Fruit fly (Drosophila melanogaster) Kc167 (cell line): ENCODE data around the gene Cp16.

ENCODE experiments used
- Myc ChIP-seq: fragments of >200 bp; optimal IDR thresholded peaks from 2 replicates; lab custom pipeline; 2017; ENCODE audit warnings: missing external identifiers
- Sin3A ChIP-seq: fragments of >200 bp; optimal IDR thresholded peaks from 2 replicates; lab custom pipeline; 2018; ENCODE audit warnings: missing external identifiers
- psq ChIP-seq: fragments of >200 bp; optimal IDR thresholded peaks from 2 replicates; lab custom pipeline; 2017; ENCODE audit warnings: missing external identifiers

DNA sequence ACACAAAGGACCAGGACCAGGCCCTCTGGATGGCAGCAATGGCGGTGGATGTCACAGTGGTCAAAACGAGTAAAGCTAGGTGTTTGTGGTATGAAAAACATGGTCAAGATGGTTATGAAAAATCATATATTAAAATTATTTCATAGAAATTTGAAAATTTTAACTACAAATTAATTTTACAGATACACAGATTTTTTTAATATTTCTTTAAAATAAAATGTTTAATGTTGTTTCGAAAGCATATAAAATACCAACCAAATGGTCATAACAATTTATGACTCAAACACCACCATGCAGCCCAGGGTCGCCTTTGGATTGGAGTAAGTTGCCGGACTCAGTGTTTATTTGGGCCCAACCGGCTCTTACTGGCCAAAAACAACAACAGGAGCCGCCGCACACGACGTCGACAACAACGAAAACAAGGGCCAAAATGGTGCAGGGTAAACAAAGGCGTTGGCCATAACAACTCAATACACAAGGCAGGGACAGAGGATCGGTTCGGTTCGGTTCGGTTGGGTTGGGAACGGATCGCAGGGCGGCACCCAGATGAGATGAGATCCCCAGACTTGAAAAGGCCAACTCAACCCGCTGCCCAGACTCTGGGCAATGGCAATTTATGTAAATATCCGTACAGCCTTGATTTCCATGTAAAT lies 29.9 kb upstream of the Cp16 start:
- TF ChIP-seq Myc (no peak), psq (lab: Kevin White, UChicago) (no peak), Sin3A (lab: Kevin White, UChicago) (no peak)
